Fruit fly (Drosophila melanogaster) whole organism, embryonic: Measurements from ENCODE around the gene cni.

Experiments used
- Asciz ChIP-seq: fragments of 200-800 bp; sonication (Bioruptor generic); optimal IDR thresholded peaks from 2 replicates; lab custom pipeline; 2017; ENCODE audit warnings: missing biosample characterization, mild to moderate bottlenecking, missing genetic modification characterization, missing genetic modification reagents
- Atf-2 ChIP-seq: fragments of 200-800 bp; sonication (Bioruptor generic); optimal IDR thresholded peaks from 2 replicates; lab custom pipeline; 2016; ENCODE audit warnings: missing biosample characterization, missing genetic modification characterization
- Bgb ChIP-seq: fragments of 200-800 bp; sonication (Bioruptor generic); IDR thresholded peaks from 2 replicates; pipeline ENCODE4 v1.3.6; 2022; ENCODE audit warnings: missing biosample characterization, missing genetic modification characterization; ENCODE audit not compliant: partially characterized antibody
- CG10267 ChIP-seq: fragments of 200-800 bp; sonication (Bioruptor generic); optimal IDR thresholded peaks from 2 replicates; lab custom pipeline; 2018; ENCODE audit warnings: missing biosample characterization, mild to moderate bottlenecking, missing genetic modification characterization, moderate library complexity
- CG11723 ChIP-seq: fragments of 200-800 bp; sonication (Bioruptor generic); optimal IDR thresholded peaks from 2 replicates; lab custom pipeline; 2017; ENCODE audit warnings: missing biosample characterization, mild to moderate bottlenecking, missing genetic modification characterization
- CG15073 ChIP-seq: fragments of 200-800 bp; sonication (Bioruptor generic); optimal IDR thresholded peaks from 2 replicates; lab custom pipeline; 2016; ENCODE audit warnings: missing biosample characterization, missing genetic modification characterization
- CG1603 ChIP-seq: fragments of 200-800 bp; sonication (Bioruptor generic); optimal IDR thresholded peaks from 2 replicates; lab custom pipeline; 2019; ENCODE audit warnings: missing biosample characterization, mild to moderate bottlenecking, missing genetic modification characterization, moderate library complexity
- CG18262 ChIP-seq: fragments of 200-800 bp; optimal IDR thresholded peaks from 3 replicates; lab custom pipeline; 2019; ENCODE audit warnings: missing biosample characterization, mild to moderate bottlenecking, missing genetic modification characterization, moderate library complexity
- CG30020 ChIP-seq: fragments of 200-800 bp; optimal IDR thresholded peaks from 2 replicates; lab custom pipeline; 2019; ENCODE audit warnings: missing biosample characterization, mild to moderate bottlenecking, missing genetic modification characterization, moderate library complexity
- CG31365 ChIP-seq: fragments of 200-800 bp; sonication (Bioruptor generic); optimal IDR thresholded peaks from 2 replicates; lab custom pipeline; 2018; ENCODE audit warnings: missing biosample characterization, mild to moderate bottlenecking, missing genetic modification characterization
- CG31388 ChIP-seq: fragments of 200-800 bp; sonication (Bioruptor generic); optimal IDR thresholded peaks from 2 replicates; lab custom pipeline; 2016; ENCODE audit warnings: missing biosample characterization, missing genetic modification characterization
- CG3163 ChIP-seq: fragments of 200-800 bp; sonication (Bioruptor generic); optimal IDR thresholded peaks from 3 replicates; lab custom pipeline; 2016; ENCODE audit warnings: missing biosample characterization, missing genetic modification characterization
- CG3838 ChIP-seq: fragments of 200-800 bp; sonication (Bioruptor generic); optimal IDR thresholded peaks from 3 replicates; lab custom pipeline; 2016; ENCODE audit warnings: missing biosample characterization, missing genetic modification characterization
- CG42726 ChIP-seq: fragments of 200-800 bp; sonication (Bioruptor generic); IDR thresholded peaks from 2 replicates; pipeline ENCODE4 v1.3.6; 2022; ENCODE audit warnings: missing biosample characterization, missing genetic modification characterization; ENCODE audit not compliant: partially characterized antibody
- CG43689 ChIP-seq: fragments of 200-800 bp; sonication (Bioruptor generic); IDR thresholded peaks from 2 replicates; pipeline ENCODE4 v1.3.6; 2022; ENCODE audit warnings: missing biosample characterization, missing genetic modification characterization
- CG7928 ChIP-seq: fragments of 200-800 bp; sonication (Bioruptor generic); optimal IDR thresholded peaks from 2 replicates; lab custom pipeline; 2017; ENCODE audit warnings: missing biosample characterization, mild to moderate bottlenecking, missing genetic modification characterization
- CG8765 ChIP-seq: fragments of 200-800 bp; sonication (Bioruptor generic); IDR thresholded peaks from 2 replicates; pipeline ENCODE4 v1.3.6; 2022; ENCODE audit warnings: missing biosample characterization, missing genetic modification characterization
- CTCF ChIP-seq: fragments of 200-800 bp; sonication (Bioruptor generic); optimal IDR thresholded peaks from 2 replicates; lab custom pipeline; 2017; ENCODE audit warnings: missing biosample characterization, mild to moderate bottlenecking, missing genetic modification characterization, moderate library complexity
- CkIIα-i1 ChIP-seq: fragments of 200-800 bp; sonication (Bioruptor generic); IDR thresholded peaks from 2 replicates; pipeline ENCODE4 v1.3.6; 2022; ENCODE audit warnings: missing biosample characterization, missing genetic modification characterization
- Dad ChIP-seq: fragments of 200-800 bp; sonication (Bioruptor generic); optimal IDR thresholded peaks from 3 replicates; lab custom pipeline; 2016; ENCODE audit warnings: missing biosample characterization, missing genetic modification characterization
- Deaf1 ChIP-seq: fragments of 200-800 bp; optimal IDR thresholded peaks from 3 replicates; lab custom pipeline; 2019; ENCODE audit warnings: missing biosample characterization, mild to moderate bottlenecking, missing genetic modification characterization, moderate library complexity
- Dfd ChIP-seq, 2 experiments: fragments of >200 bp; optimal IDR thresholded peaks; 2 replicates each; lab custom pipeline; 2017; ENCODE audit warnings: missing biosample characterization in 2 of 2, missing genetic modification characterization in 2 of 2
- Doc3 ChIP-seq: fragments of 200-800 bp; sonication (Bioruptor generic); IDR thresholded peaks from 3 replicates; pipeline ENCODE4 v1.3.6; 2022; ENCODE audit warnings: missing biosample characterization, missing genetic modification characterization; ENCODE audit not compliant: partially characterized antibody
- ERR ChIP-seq: fragments of 200-800 bp; sonication (Bioruptor generic); optimal IDR thresholded peaks from 2 replicates; lab custom pipeline; 2016; ENCODE audit warnings: missing biosample characterization, missing genetic modification characterization
- MESR4 ChIP-seq: fragments of 200-800 bp; sonication (Bioruptor generic); optimal IDR thresholded peaks from 2 replicates; lab custom pipeline; 2018; ENCODE audit warnings: missing biosample characterization, mild to moderate bottlenecking, missing genetic modification characterization, moderate library complexity
- NK7.1 ChIP-seq: fragments of 200-800 bp; sonication (Bioruptor generic); optimal IDR thresholded peaks from 3 replicates; lab custom pipeline; 2016; ENCODE audit warnings: missing biosample characterization, missing genetic modification characterization
- Neu2 ChIP-seq: fragments of 200-800 bp; sonication (Bioruptor generic); optimal IDR thresholded peaks from 3 replicates; lab custom pipeline; 2016; ENCODE audit warnings: missing biosample characterization, missing genetic modification characterization, borderline replicate concordance
- Rx ChIP-seq: fragments of 200-800 bp; sonication (Bioruptor generic); IDR thresholded peaks from 2 replicates; pipeline ENCODE4 v1.3.6; 2022; ENCODE audit warnings: missing biosample characterization, missing genetic modification characterization
- Sox100B ChIP-seq: fragments of 200-800 bp; sonication (Bioruptor generic); optimal IDR thresholded peaks from 3 replicates; lab custom pipeline; 2018; ENCODE audit warnings: missing biosample characterization, mild to moderate bottlenecking, missing genetic modification characterization
- ap ChIP-seq: fragments of 200-800 bp; sonication (Bioruptor generic); IDR thresholded peaks from 2 replicates; pipeline ENCODE4 v1.3.6; 2022; ENCODE audit warnings: missing biosample characterization, missing genetic modification characterization
- ara ChIP-seq: fragments of 200-800 bp; sonication (Bioruptor generic); IDR thresholded peaks from 2 replicates; pipeline ENCODE4 v1.3.6; 2022; ENCODE audit warnings: missing biosample characterization, missing genetic modification characterization
- az2 ChIP-seq: fragments of 200-800 bp; sonication (Bioruptor generic); optimal IDR thresholded peaks from 3 replicates; lab custom pipeline; 2016; ENCODE audit warnings: missing biosample characterization, missing genetic modification characterization
- corto ChIP-seq: fragments of 200-800 bp; sonication (Bioruptor generic); optimal IDR thresholded peaks from 2 replicates; lab custom pipeline; 2016; ENCODE audit warnings: missing biosample characterization, mild to moderate bottlenecking, missing genetic modification characterization, moderate library complexity
- dmrt99B ChIP-seq: fragments of 200-800 bp; sonication (Bioruptor generic); optimal IDR thresholded peaks from 2 replicates; lab custom pipeline; 2018; ENCODE audit warnings: missing biosample characterization, mild to moderate bottlenecking, missing genetic modification characterization, moderate library complexity
- fd3F ChIP-seq: fragments of 200-800 bp; sonication (Bioruptor generic); optimal IDR thresholded peaks from 2 replicates; lab custom pipeline; 2018; ENCODE audit warnings: missing biosample characterization, mild to moderate bottlenecking, missing genetic modification characterization, moderate library complexity
- fd96Cb ChIP-seq: fragments of 200-800 bp; sonication (Bioruptor generic); optimal IDR thresholded peaks from 2 replicates; lab custom pipeline; 2018; ENCODE audit warnings: missing biosample characterization, mild to moderate bottlenecking, missing genetic modification characterization, moderate library complexity
- ftz-f1 ChIP-seq: fragments of 200-800 bp; sonication (Bioruptor generic); optimal IDR thresholded peaks from 2 replicates; lab custom pipeline; 2016; ENCODE audit warnings: missing biosample characterization, missing genetic modification characterization
- grn ChIP-seq: fragments of 200-800 bp; sonication (Bioruptor generic); optimal IDR thresholded peaks from 3 replicates; lab custom pipeline; 2017; ENCODE audit warnings: missing biosample characterization, missing genetic modification characterization
- ham ChIP-seq: fragments of 200-800 bp; sonication (Bioruptor generic); IDR thresholded peaks from 2 replicates; pipeline ENCODE4 v1.3.6; 2022; ENCODE audit warnings: missing biosample characterization, missing genetic modification characterization
- hb ChIP-seq: fragments of 200-800 bp; sonication (Bioruptor generic); IDR thresholded peaks from 3 replicates; pipeline ENCODE4 v1.3.6; 2022; ENCODE audit warnings: missing biosample characterization, missing genetic modification characterization; ENCODE audit not compliant: partially characterized antibody
- her ChIP-seq: fragments of 200-800 bp; sonication (Bioruptor generic); optimal IDR thresholded peaks from 2 replicates; lab custom pipeline; 2016; ENCODE audit warnings: missing biosample characterization, missing genetic modification characterization
- ken ChIP-seq: fragments of 200-800 bp; sonication (Bioruptor generic); IDR thresholded peaks from 3 replicates; pipeline ENCODE4 v1.3.6; 2022; ENCODE audit warnings: missing biosample characterization, missing genetic modification characterization
- klu ChIP-seq: fragments of 200-800 bp; sonication (Bioruptor generic); IDR thresholded peaks from 2 replicates; pipeline ENCODE4 v1.3.6; 2022; ENCODE audit warnings: missing biosample characterization, missing genetic modification characterization
- knrl ChIP-seq: fragments of 200-800 bp; sonication (Bioruptor generic); IDR thresholded peaks from 3 replicates; pipeline ENCODE4 v1.3.6; 2022; ENCODE audit warnings: missing biosample characterization, missing genetic modification characterization; ENCODE audit not compliant: partially characterized antibody
- nmo ChIP-seq: fragments of 200-800 bp; sonication (Bioruptor generic); optimal IDR thresholded peaks from 2 replicates; lab custom pipeline; 2018; ENCODE audit warnings: missing biosample characterization, mild to moderate bottlenecking, missing genetic modification characterization, moderate library complexity
- nom ChIP-seq: fragments of 200-800 bp; sonication (Bioruptor generic); optimal IDR thresholded peaks from 2 replicates; lab custom pipeline; 2017; ENCODE audit warnings: missing biosample characterization, missing genetic modification characterization, mild to moderate bottlenecking, moderate library complexity, missing genetic modification reagents
- pfk ChIP-seq: fragments of 200-800 bp; sonication (Bioruptor generic); optimal IDR thresholded peaks from 2 replicates; lab custom pipeline; 2018; ENCODE audit warnings: missing biosample characterization, mild to moderate bottlenecking, missing genetic modification characterization, moderate library complexity
- sc ChIP-seq, 3 experiments: fragments of >200 bp in 2 of 3; fragments of 200-800 bp in 1 of 3; sonication (Bioruptor generic) in 1 of 3; optimal IDR thresholded peaks; 2 replicates in 2 of 3; 3 replicates in 1 of 3; lab custom pipeline; 2017; ENCODE audit warnings: mild to moderate bottlenecking in 1 of 3, missing biosample characterization in 1 of 3, missing genetic modification characterization in 1 of 3, missing genetic modification reagents in 1 of 3
- sob ChIP-seq: fragments of 200-800 bp; sonication (Bioruptor generic); IDR thresholded peaks from 2 replicates; pipeline ENCODE4 v1.3.6; 2022; ENCODE audit warnings: missing biosample characterization, missing genetic modification characterization
- z ChIP-seq: fragments of 200-800 bp; sonication (Bioruptor generic); IDR thresholded peaks from 3 replicates; pipeline ENCODE4 v1.3.6; 2022; ENCODE audit warnings: missing biosample characterization, missing genetic modification characterization
- zen ChIP-seq: fragments of 200-800 bp; sonication (Bioruptor generic); optimal IDR thresholded peaks from 3 replicates; lab custom pipeline; 2018; ENCODE audit warnings: missing biosample characterization, mild to moderate bottlenecking, missing genetic modification characterization, moderate library complexity

cni gene

dm6 chr2L:16310648-16311047, at the start of gene cni, which contains the start of gene fzy (continued):
- TF ChIP-seq CG3838 (GFP tag; lab: Kevin White, UChicago): no peak
- no peak for TF ChIP-seq grn (GFP tag; lab: Kevin White, UChicago)
- TF ChIP-seq nmo (GFP tag; lab: Kevin White, UChicago): peak; percentile 73
- peak; percentile 51 for TF ChIP-seq corto
- TF ChIP-seq CG31365: no peak
- TF ChIP-seq Atf-2 (GFP tag; lab: Kevin White, UChicago): no peak
- TF ChIP-seq CG3163 (GFP tag; lab: Kevin White, UChicago): no peak
- no peak for TF ChIP-seq Doc3 (GFP tag; lab: Robert Waterston, UW)
- TF ChIP-seq fd3F (GFP tag; lab: Kevin White, UChicago): no peak
- TF ChIP-seq Dfd (GFP tag; optimal IDR thresholded peaks at IDR 0.05; lab: Kevin White, UChicago): no peak
- TF ChIP-seq knrl (GFP tag; lab: Robert Waterston, UW): 0 out of 3 replicates have a peak, but pooled peaks have one; percentile 37
- TF ChIP-seq ap: no peak
- no peak for TF ChIP-seq Rx (GFP tag; lab: Robert Waterston, UW)
- no peak for TF ChIP-seq sob (GFP tag; lab: Robert Waterston, UW)
- peak; percentile 66 for TF ChIP-seq zen (tag; lab: Kevin White, UChicago)
- TF ChIP-seq az2 (GFP tag; lab: Kevin White, UChicago): peak; percentile 12
- no peak for TF ChIP-seq Dad (GFP tag; lab: Kevin White, UChicago)
- peak; percentile 58 for TF ChIP-seq CG30020
- peak; percentile 72 for TF ChIP-seq CG10267
- no peak for TF ChIP-seq NK7.1 (GFP tag; lab: Kevin White, UChicago)
- no peak for TF ChIP-seq dmrt99B (tag; lab: Kevin White, UChicago)
- TF ChIP-seq CG8765 (GFP tag; lab: Robert Waterston, UW): no peak
- TF ChIP-seq sc (optimal IDR thresholded peaks at IDR 0.05; lab: Kevin White, UChicago): no peak
- TF ChIP-seq sc (GFP tag; optimal IDR thresholded peaks at IDR 0.05; lab: Kevin White, UChicago): no peak
- TF ChIP-seq CG7928 (GFP tag; lab: Kevin White, UChicago): peak; percentile 97
- TF ChIP-seq ken (GFP tag; lab: Robert Waterston, UW): no peak
- TF ChIP-seq CG11723 (GFP tag; lab: Kevin White, UChicago): no peak
- TF ChIP-seq pfk: no peak
- TF ChIP-seq her (GFP tag; lab: Kevin White, UChicago): no peak
- TF ChIP-seq ERR (GFP tag; lab: Kevin White, UChicago): no peak
- TF ChIP-seq z (GFP tag; lab: Robert Waterston, UW): no peak
- TF ChIP-seq CG1603 (tag; lab: Kevin White, UChicago): peak; percentile 77
- no peak for TF ChIP-seq ara (GFP tag; lab: Robert Waterston, UW)
- no peak for TF ChIP-seq fd96Cb (tag; lab: Kevin White, UChicago)
- TF ChIP-seq MESR4: peak; percentile 21
- TF ChIP-seq nom: no peak
- 0 out of 2 replicates have a peak, but pooled peaks have one; percentile 16 for TF ChIP-seq Bgb (GFP tag; lab: Robert Waterston, UW)
- peak; percentile 27 for TF ChIP-seq CG18262
- no peak for TF ChIP-seq Sox100B (GFP tag; lab: Kevin White, UChicago)
- no peak for TF ChIP-seq CG31388 (GFP tag; lab: Kevin White, UChicago)
- TF ChIP-seq CG15073 (GFP tag; lab: Kevin White, UChicago): no peak
- no peak for TF ChIP-seq CG42726 (GFP tag; lab: Robert Waterston, UW)
- TF ChIP-seq hb (GFP tag; lab: Robert Waterston, UW): no peak
- no peak for TF ChIP-seq CG43689 (GFP tag; lab: Robert Waterston, UW)
- TF ChIP-seq CkIIα-i1 (GFP tag; lab: Robert Waterston, UW): no peak
- no peak for TF ChIP-seq klu (GFP tag; lab: Robert Waterston, UW)
- TF ChIP-seq Neu2: no peak
- peak; percentile 42 for TF ChIP-seq CTCF (GFP tag; lab: Kevin White, UChicago)
- no peak for TF ChIP-seq ham (GFP tag; lab: Robert Waterston, UW)
- no peak for TF ChIP-seq Asciz
- TF ChIP-seq ftz-f1 (GFP tag; lab: Kevin White, UChicago): peak; percentile 93
- no peak for TF ChIP-seq Deaf1 (tag; lab: Kevin White, UChicago)
